Worm (Caenorhabditis elegans) whole organism, L4 larva: ENCODE results near the gene Y54G2A.45.
"Not testable (repeated sequence)": the region's sequence is repeated elsewhere in the genome, so short reads cannot be mapped to it uniquely, and the experiment has no call there.

Experiments used
- F26F4.8 ChIP-seq: fragments of 200-800 bp; sonication (Bioruptor generic); conservative IDR thresholded peaks from 2 replicates; pipeline ENCODE4 v1.3.6; 2022; ENCODE audit warnings: missing genetic modification characterization, missing compliant biosample characterization
- R02D3.7 ChIP-seq: fragments of 150-350 bp; sonication (generic microtip); optimal IDR thresholded peaks from 3 replicates; lab custom pipeline; 2014; ENCODE audit warnings: missing biosample characterization, missing genetic modification characterization
- Y48G9A.11 ChIP-seq: fragments of 200-800 bp; sonication (Bioruptor generic); IDR thresholded peaks from 2 replicates; pipeline ENCODE4 v1.3.6; 2022; ENCODE audit warnings: missing genetic modification reagents, missing genetic modification characterization, missing compliant biosample characterization
- ZK546.5 ChIP-seq, 2 experiments: sonication (generic microtip); optimal IDR thresholded peaks; 2 replicates each; lab custom pipeline; 2017; ENCODE audit warnings: missing biosample characterization in 2 of 2, missing genetic modification characterization in 2 of 2
- aly-2 ChIP-seq: sonication (generic microtip); optimal IDR thresholded peaks from 2 replicates; lab custom pipeline; 2018; ENCODE audit warnings: missing biosample characterization, missing genetic modification characterization
- arid-1 ChIP-seq: fragments of 200-800 bp; sonication (Bioruptor generic); conservative IDR thresholded peaks from 2 replicates; pipeline ENCODE4 v1.3.6; 2022; ENCODE audit warnings: missing genetic modification reagents, missing genetic modification characterization, missing compliant biosample characterization
- cey-2 ChIP-seq: sonication (generic microtip); optimal IDR thresholded peaks from 3 replicates; lab custom pipeline; 2017; ENCODE audit warnings: missing genetic modification characterization, mild to moderate bottlenecking, missing compliant biosample characterization, antibody characterized with exemption, borderline replicate concordance; ENCODE audit not compliant: insufficient read depth
- ctbp-1 ChIP-seq: fragments of 200-800 bp; sonication (Bioruptor generic); IDR thresholded peaks from 2 replicates; pipeline ENCODE4 v1.3.6; 2022; ENCODE audit warnings: missing genetic modification reagents, missing genetic modification characterization, missing compliant biosample characterization
- daf-16 ChIP-seq, 3 experiments: sonication (generic microtip); optimal IDR thresholded peaks; 2 replicates each; lab custom pipeline; 2016 to 2017; ENCODE audit warnings: missing genetic modification characterization in 3 of 3, missing genetic modification reagents in 3 of 3, mild to moderate bottlenecking in 2 of 3, missing compliant biosample characterization in 2 of 3, missing biosample characterization in 1 of 3, moderate library complexity in 1 of 3
- daf-8 ChIP-seq: fragments of 200-800 bp; sonication (Bioruptor generic); IDR thresholded peaks from 2 replicates; pipeline ENCODE4 v1.3.6; 2022; ENCODE audit warnings: missing genetic modification characterization, missing compliant biosample characterization
- dmd-6 ChIP-seq: fragments of 200-800 bp; sonication (Bioruptor generic); IDR thresholded peaks from 2 replicates; pipeline ENCODE4 v1.3.6; 2022; ENCODE audit warnings: missing genetic modification reagents, missing genetic modification characterization, missing compliant biosample characterization
- dve-1 ChIP-seq: sonication (generic microtip); optimal IDR thresholded peaks from 2 replicates; lab custom pipeline; 2017; ENCODE audit warnings: antibody characterized with exemption, mild to moderate bottlenecking, missing genetic modification characterization, missing compliant biosample characterization; ENCODE audit not compliant: insufficient read depth
- egl-43 ChIP-seq: fragments of 200-800 bp; sonication (Bioruptor generic); IDR thresholded peaks from 2 replicates; pipeline ENCODE4 v1.3.6; 2022; ENCODE audit warnings: missing genetic modification reagents, missing genetic modification characterization, missing compliant biosample characterization
- gei-8 ChIP-seq: fragments of 200-800 bp; sonication (Bioruptor generic); optimal IDR thresholded peaks from 2 replicates; lab custom pipeline; 2018; ENCODE audit warnings: mild to moderate bottlenecking, missing genetic modification characterization, missing compliant biosample characterization
- hlh-11 ChIP-seq: fragments of 200-800 bp; sonication (Bioruptor generic); optimal IDR thresholded peaks from 2 replicates; lab custom pipeline; 2018; ENCODE audit warnings: mild to moderate bottlenecking, missing genetic modification characterization, missing compliant biosample characterization
- hlh-30 ChIP-seq: sonication (generic microtip); optimal IDR thresholded peaks from 2 replicates; lab custom pipeline; 2017; ENCODE audit warnings: antibody characterized with exemption, mild to moderate bottlenecking, missing genetic modification characterization, missing compliant biosample characterization; ENCODE audit not compliant: insufficient read depth
- hmg-1.1 ChIP-seq: fragments of 200-800 bp; sonication (Bioruptor generic); IDR thresholded peaks from 2 replicates; pipeline ENCODE4 v1.3.6; 2022; ENCODE audit warnings: missing genetic modification reagents, missing genetic modification characterization, missing compliant biosample characterization
- lin-15B ChIP-seq: fragments of 150-350 bp; sonication (generic microtip); optimal IDR thresholded peaks from 3 replicates; lab custom pipeline; 2014; ENCODE audit warnings: missing biosample characterization, missing genetic modification characterization
- lin-29 ChIP-seq: fragments of 200-800 bp; sonication (Bioruptor generic); IDR thresholded peaks from 2 replicates; pipeline ENCODE4 v1.3.6; 2022; ENCODE audit warnings: missing genetic modification reagents, missing genetic modification characterization, missing compliant biosample characterization
- lin-39 ChIP-seq: fragments of 150-350 bp; optimal IDR thresholded peaks from 2 replicates; lab custom pipeline; 2014; ENCODE audit warnings: missing biosample characterization, missing genetic modification reagents, missing genetic modification characterization
- lir-3 ChIP-seq: sonication (generic microtip); optimal IDR thresholded peaks from 2 replicates; lab custom pipeline; 2016; ENCODE audit warnings: mild to moderate bottlenecking, missing genetic modification characterization, missing compliant biosample characterization
- lsy-2 ChIP-seq, 2 experiments: fragments of 150-350 bp in 1 of 2; sonication (generic microtip) in 1 of 2; optimal IDR thresholded peaks; 2 replicates each; lab custom pipeline; 2014 to 2017; ENCODE audit warnings: missing biosample characterization in 2 of 2, missing genetic modification characterization in 2 of 2
- madf-9 ChIP-seq: fragments of 200-800 bp; sonication (Bioruptor generic); conservative IDR thresholded peaks from 2 replicates; pipeline ENCODE4 v1.3.6; 2022; ENCODE audit warnings: missing genetic modification reagents, missing genetic modification characterization, missing compliant biosample characterization
- mes-2 ChIP-seq: sonication (generic microtip); optimal IDR thresholded peaks from 2 replicates; lab custom pipeline; 2016; ENCODE audit warnings: missing genotype, mild to moderate bottlenecking, missing genetic modification characterization, missing compliant biosample characterization; ENCODE audit not compliant: poor library complexity, severe bottlenecking
- mxl-2 ChIP-seq: fragments of 200-800 bp; sonication (Bioruptor generic); conservative IDR thresholded peaks from 2 replicates; pipeline ENCODE4 v1.3.6; 2022; ENCODE audit warnings: missing genetic modification reagents, missing genetic modification characterization, missing compliant biosample characterization
- nhr-11 ChIP-seq: fragments of 150-350 bp; optimal IDR thresholded peaks from 2 replicates; lab custom pipeline; 2014; ENCODE audit warnings: missing biosample characterization, missing genetic modification characterization
- nhr-237 ChIP-seq: sonication (generic microtip); optimal IDR thresholded peaks from 2 replicates; lab custom pipeline; 2017; ENCODE audit warnings: missing biosample characterization, missing genetic modification characterization
- nhr-28 ChIP-seq: fragments of 150-350 bp; optimal IDR thresholded peaks from 2 replicates; lab custom pipeline; 2014; ENCODE audit warnings: missing biosample characterization, missing genetic modification characterization
- nhr-76 ChIP-seq: fragments of 150-350 bp; optimal IDR thresholded peaks from 2 replicates; lab custom pipeline; 2014; ENCODE audit warnings: missing biosample characterization, missing genetic modification characterization
- pha-4 ChIP-seq, 2 experiments: fragments of 150-350 bp in 1 of 2; fragments of 200-800 bp in 1 of 2; sonication (Bioruptor generic) in 1 of 2; IDR thresholded peaks in 1 of 2; optimal IDR thresholded peaks in 1 of 2; 2 replicates each; pipeline versions ENCODE4 v1.3.6 to Lab custom; 2014 to 2022; ENCODE audit warnings: missing genetic modification characterization in 2 of 2, missing genetic modification reagents in 2 of 2, missing biosample characterization in 1 of 2, missing compliant biosample characterization in 1 of 2
- php-3 ChIP-seq: fragments of 200-800 bp; sonication (Bioruptor generic); IDR thresholded peaks from 2 replicates; pipeline ENCODE4 v1.3.6; 2022; ENCODE audit warnings: missing genetic modification reagents, missing genetic modification characterization, missing compliant biosample characterization
- pqm-1 ChIP-seq: sonication (generic microtip); optimal IDR thresholded peaks from 2 replicates; lab custom pipeline; 2017; ENCODE audit warnings: missing biosample characterization, missing genetic modification characterization
- rbr-2 ChIP-seq: sonication (generic microtip); optimal IDR thresholded peaks from 2 replicates; lab custom pipeline; 2016; ENCODE audit warnings: missing genotype, missing genetic modification characterization, missing compliant biosample characterization
- saeg-2 ChIP-seq: fragments of 200-800 bp; sonication (Bioruptor generic); IDR thresholded peaks from 2 replicates; pipeline ENCODE4 v1.3.6; 2022; ENCODE audit warnings: missing genetic modification reagents, missing genetic modification characterization, missing compliant biosample characterization
- sdz-12 ChIP-seq: fragments of 200-800 bp; sonication (Bioruptor generic); optimal IDR thresholded peaks from 2 replicates; lab custom pipeline; 2018; ENCODE audit warnings: mild to moderate bottlenecking, missing genetic modification characterization, missing compliant biosample characterization
- snpc-1.2 ChIP-seq: fragments of 200-800 bp; sonication (Bioruptor generic); IDR thresholded peaks from 2 replicates; pipeline ENCODE4 v1.3.6; 2022; ENCODE audit warnings: missing genetic modification reagents, missing genetic modification characterization, missing compliant biosample characterization
- snpc-4 ChIP-seq: fragments of 150-350 bp; optimal IDR thresholded peaks from 2 replicates; lab custom pipeline; 2014; ENCODE audit warnings: missing biosample characterization, missing genetic modification characterization
- spr-1 ChIP-seq: sonication (generic microtip); optimal IDR thresholded peaks from 2 replicates; lab custom pipeline; 2016; ENCODE audit warnings: mild to moderate bottlenecking, missing genetic modification characterization, missing compliant biosample characterization
- tag-97 ChIP-seq: fragments of 200-800 bp; sonication (Bioruptor generic); IDR thresholded peaks from 2 replicates; pipeline ENCODE4 v1.3.6; 2022; ENCODE audit warnings: missing genetic modification characterization, missing compliant biosample characterization
- unc-62 ChIP-seq, 3 experiments: fragments of 150-350 bp in 1 of 3; sonication (generic microtip); optimal IDR thresholded peaks in 2 of 3; peaks in 1 of 3; 1 replicate in 1 of 3; 2 replicates in 2 of 3; lab custom pipeline; 2014 to 2017; ENCODE audit warnings: missing biosample characterization in 3 of 3, missing genetic modification characterization in 3 of 3, missing genetic modification reagents in 3 of 3, missing genotype in 1 of 3
- zfp-3 ChIP-seq: fragments of 200-800 bp; sonication (Bioruptor generic); conservative IDR thresholded peaks from 2 replicates; pipeline ENCODE4 v1.3.6; 2022; ENCODE audit warnings: missing genetic modification reagents, missing genetic modification characterization, missing compliant biosample characterization
- zip-11 ChIP-seq: fragments of 200-800 bp; sonication (Bioruptor generic); IDR thresholded peaks from 2 replicates; pipeline ENCODE4 v1.3.6; 2022; ENCODE audit warnings: missing genetic modification characterization, missing compliant biosample characterization
- ztf-7 ChIP-seq: fragments of 150-350 bp; optimal IDR thresholded peaks from 2 replicates; lab custom pipeline; 2014; ENCODE audit warnings: missing biosample characterization, missing genetic modification characterization

The Y54G2A.45 gene

ce11 chrIV:2788389-2788788 lies 17.3 kb upstream of the Y54G2A.45 start, which contains the start of gene atln-1:
Gene atln-1 (plus strand): TSS chrIV:2788689.
- TF ChIP-seq ctbp-1 (GFP tag; lab: Robert Waterston, UW); rbr-2 (tag; lab: Kevin White, UChicago); mes-2: not testable (repeated sequence)

DNA sequence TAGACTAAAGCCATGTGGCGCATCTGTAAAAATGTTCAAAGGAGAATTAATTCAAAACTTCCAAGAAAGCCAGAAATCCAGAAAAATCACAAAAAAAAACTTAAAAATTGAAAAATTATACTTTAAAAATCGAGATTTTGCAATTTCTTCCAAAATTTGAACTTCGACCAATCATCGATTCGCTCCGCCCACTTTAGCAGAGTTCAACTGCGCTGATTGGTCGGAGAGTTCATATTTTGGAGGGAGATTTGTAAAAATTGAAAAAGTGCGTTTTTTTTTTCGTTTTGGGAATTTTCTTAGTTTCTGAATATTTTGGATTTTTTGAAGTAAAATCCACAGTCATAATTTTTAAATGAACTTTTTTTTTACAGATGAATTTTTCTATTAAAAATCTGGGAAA lies 11.7 kb upstream of the Y54G2A.45 start:
- no peak for TF ChIP-seq gei-8 (GFP tag; lab: Kevin White, UChicago)
- no peak for TF ChIP-seq unc-62 (GFP tag; optimal IDR thresholded peaks at IDR 0.05 in 1 of 2; lab: Kevin White, UChicago)
- no peak for TF ChIP-seq unc-62 (tag; optimal IDR thresholded peaks at IDR 0.05; lab: Kevin White, UChicago)
- TF ChIP-seq tag-97 (GFP tag; lab: Robert Waterston, UW) = no peak
- TF ChIP-seq hlh-30 = no peak
- no peak for TF ChIP-seq madf-9 (GFP tag; lab: Robert Waterston, UW)
- no peak for TF ChIP-seq nhr-11 (tag; lab: Kevin White, UChicago)
- no peak for TF ChIP-seq hmg-1.1 (GFP tag; lab: Robert Waterston, UW)
- TF ChIP-seq dve-1 = no peak
- no peak for TF ChIP-seq daf-8
- TF ChIP-seq R02D3.7 (tag; lab: Kevin White, UChicago) = no peak
- TF ChIP-seq pha-4 (GFP tag; IDR thresholded peaks at IDR 0.05; lab: Robert Waterston, UW) = no peak
- TF ChIP-seq pha-4 (tag; optimal IDR thresholded peaks at IDR 0.05; lab: Kevin White, UChicago) = no peak
- no peak for TF ChIP-seq snpc-4 (tag; lab: Kevin White, UChicago)
- no peak for TF ChIP-seq Y48G9A.11
- no peak for TF ChIP-seq aly-2

DNA sequence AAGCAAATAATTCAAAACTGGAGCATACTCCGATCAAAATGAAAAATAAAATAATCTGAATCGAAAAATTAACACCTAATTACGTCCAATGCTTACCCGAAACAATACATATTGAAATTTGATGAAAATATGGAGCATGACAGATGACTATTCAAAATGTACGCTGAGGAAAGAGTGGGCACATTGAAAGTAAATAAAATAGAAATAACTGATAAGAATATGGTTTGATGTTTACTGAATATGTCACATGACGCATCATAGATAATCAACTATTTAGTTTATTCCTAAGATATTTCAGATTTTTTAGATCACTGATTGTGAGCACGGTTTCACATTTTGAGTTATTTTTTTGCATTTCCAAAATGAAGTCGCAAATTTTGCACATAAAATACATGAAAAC lies 7.3 kb upstream of the Y54G2A.45 start, which contains the start of gene Y54G2A.52:
Gene Y54G2A.52, minus strand, starts transcription at position 348 of the 400 bp plus-strand sequence.
- TF ChIP-seq snpc-1.2 = no peak
- peak; percentile 37; the same call in 1 of the 2 replicates for TF ChIP-seq php-3
- peak; percentile 56 for TF ChIP-seq hlh-30
- no peak for TF ChIP-seq arid-1 (GFP tag; lab: Robert Waterston, UW)
- TF ChIP-seq sdz-12 = no peak
- peak; percentile 53 for TF ChIP-seq hlh-11
- TF ChIP-seq nhr-28 = peak; percentile 35
- peak; percentile 63 for TF ChIP-seq pqm-1 (tag; lab: Kevin White, UChicago)
- peak; percentile 87 for TF ChIP-seq dve-1
- TF ChIP-seq ztf-7 (tag; lab: Kevin White, UChicago) = peak; percentile 44
- peak in 1 of 2 experiments; percentile 57 for TF ChIP-seq daf-16 (GFP tag; optimal IDR thresholded peaks at IDR 0.05; lab: Kevin White, UChicago)
- peak; percentile 97 for TF ChIP-seq daf-16 (tag; optimal IDR thresholded peaks at IDR 0.05; lab: Kevin White, UChicago)
- TF ChIP-seq dmd-6 (GFP tag; lab: Robert Waterston, UW) = peak; percentile 52; the same call in 1 of the 2 replicates
- TF ChIP-seq unc-62 (GFP tag; optimal IDR thresholded peaks at IDR 0.05 in 1 of 2; lab: Kevin White, UChicago) = peak in 1 of 2 experiments; percentile 38
- TF ChIP-seq unc-62 (tag; optimal IDR thresholded peaks at IDR 0.05; lab: Kevin White, UChicago) = no peak

ce11 chrIV:2799389-2799788 lies 6.3 kb upstream of the Y54G2A.45 start, which contains the start of gene Y54G2A.10:
Gene Y54G2A.10 (plus strand): TSS chrIV:2799689.
- TF ChIP-seq ztf-7 (tag; lab: Kevin White, UChicago) (no peak), sdz-12 (no peak), zfp-3 (GFP tag; lab: Robert Waterston, UW) (no peak), nhr-76 (no peak), saeg-2 (no peak), F26F4.8 (GFP tag; lab: Robert Waterston, UW) (no peak), lin-39 (tag; lab: Kevin White, UChicago) (no peak), ZK546.5 (tag; optimal IDR thresholded peaks at IDR 0.05; lab: Kevin White, UChicago) (no peak), egl-43 (GFP tag; lab: Robert Waterston, UW) (no peak), lin-15B (no peak), nhr-237 (tag; lab: Kevin White, UChicago) (no peak), lin-29 (GFP tag; lab: Robert Waterston, UW) (no peak), cey-2 (tag; lab: Kevin White, UChicago) (no peak), spr-1 (tag; lab: Kevin White, UChicago) (no peak), lsy-2 (tag; optimal IDR thresholded peaks at IDR 0.05; lab: Kevin White, UChicago) (no peak), mxl-2 (GFP tag; lab: Robert Waterston, UW) (no peak), lir-3 (no peak), zip-11 (GFP tag; lab: Robert Waterston, UW) (no peak)
